Fruit fly (Drosophila melanogaster): ENCODE results near the gene Cyp305a1.

Gene Cyp305a1

dm6 chr3L:19793438-19793998, 19.6 kb downstream of the Cyp305a1 start, which contains the start of the genes CG42637, Gyc76C and SREBP:
Gene CG42637 (minus strand): TSS chr3L:19793569.
Gene Gyc76C (minus strand): TSS chr3L:19793569.
Gene SREBP (plus strand): TSS chr3L:19793935.
- no peak for TF ChIP-seq h (optimal IDR thresholded peaks at IDR 0.05)
- no peak for TF ChIP-seq psq (optimal IDR thresholded peaks at IDR 0.05)
- TF ChIP-seq insv (optimal IDR thresholded peaks at IDR 0.05) = no peak
- peak; percentile 43 for TF ChIP-seq Sin3A (optimal IDR thresholded peaks at IDR 0.05)
- TF ChIP-seq Myc (optimal IDR thresholded peaks at IDR 0.05) = no peak
- TF ChIP-seq ttk (optimal IDR thresholded peaks at IDR 0.05) = no peak

dm6 chr3L:19792717-19793437, 20.3 kb downstream of the Cyp305a1 start:
- no peak for TF ChIP-seq psq (optimal IDR thresholded peaks at IDR 0.05)
- no peak for TF ChIP-seq Sin3A (optimal IDR thresholded peaks at IDR 0.05)
- no peak for TF ChIP-seq insv (optimal IDR thresholded peaks at IDR 0.05)
- no peak for TF ChIP-seq ttk (optimal IDR thresholded peaks at IDR 0.05)
- no peak for TF ChIP-seq h (optimal IDR thresholded peaks at IDR 0.05)
- TF ChIP-seq Myc (optimal IDR thresholded peaks at IDR 0.05) = no peak

dm6 chr3L:19791688-19792073, 21.5 kb downstream of the Cyp305a1 start:
- TF ChIP-seq insv (optimal IDR thresholded peaks at IDR 0.05) (no peak), h (optimal IDR thresholded peaks at IDR 0.05) (no peak), ttk (optimal IDR thresholded peaks at IDR 0.05) (no peak), Sin3A (optimal IDR thresholded peaks at IDR 0.05) (no peak), psq (optimal IDR thresholded peaks at IDR 0.05) (no peak), Myc (optimal IDR thresholded peaks at IDR 0.05) (no peak)

dm6 chr3L:19790929-19791687, 22.0 kb downstream of the Cyp305a1 start:
- no peak for TF ChIP-seq psq (optimal IDR thresholded peaks at IDR 0.05)
- no peak for TF ChIP-seq Sin3A (optimal IDR thresholded peaks at IDR 0.05)
- TF ChIP-seq ttk (optimal IDR thresholded peaks at IDR 0.05) = no peak
- TF ChIP-seq insv (optimal IDR thresholded peaks at IDR 0.05) = no peak
- TF ChIP-seq h (optimal IDR thresholded peaks at IDR 0.05) = no peak

dm6 chr3L:19790564-19790928, 22.6 kb downstream of the Cyp305a1 start:
- no peak for TF ChIP-seq Sin3A (optimal IDR thresholded peaks at IDR 0.05)
- TF ChIP-seq psq (optimal IDR thresholded peaks at IDR 0.05) = no peak
- no peak for TF ChIP-seq insv (optimal IDR thresholded peaks at IDR 0.05)

dm6 chr3L:19787632-19788031, 25.5 kb downstream of the Cyp305a1 start:
- TF ChIP-seq psq (optimal IDR thresholded peaks at IDR 0.05) (no peak), insv (optimal IDR thresholded peaks at IDR 0.05) (no peak), Myc (optimal IDR thresholded peaks at IDR 0.05) (no peak), ttk (optimal IDR thresholded peaks at IDR 0.05) (no peak), h (optimal IDR thresholded peaks at IDR 0.05) (no peak), Sin3A (optimal IDR thresholded peaks at IDR 0.05) (no peak)

- TF ChIP-seq h (optimal IDR thresholded peaks at IDR 0.05) = no peak
- no peak for TF ChIP-seq ttk (optimal IDR thresholded peaks at IDR 0.05)
- no peak for TF ChIP-seq Myc (optimal IDR thresholded peaks at IDR 0.05)
- no peak for TF ChIP-seq psq (optimal IDR thresholded peaks at IDR 0.05)
Observed at dm6 chr3L:19778530-19778929, 34.6 kb downstream of the Cyp305a1 start.

- no peak for TF ChIP-seq Sin3A (optimal IDR thresholded peaks at IDR 0.05)
- no peak for TF ChIP-seq Myc (optimal IDR thresholded peaks at IDR 0.05)
- TF ChIP-seq h (optimal IDR thresholded peaks at IDR 0.05) = no peak
- TF ChIP-seq psq (optimal IDR thresholded peaks at IDR 0.05) = no peak
- TF ChIP-seq insv (optimal IDR thresholded peaks at IDR 0.05) = no peak
- TF ChIP-seq ttk (optimal IDR thresholded peaks at IDR 0.05) = no peak
Observed at dm6 chr3L:19777279-19777960, 35.7 kb downstream of the Cyp305a1 start.

Data from Kc167 (cell line).